Worm (Caenorhabditis elegans) whole organism, early embryonic: ENCODE data around the gene inx-6.

ENCODE experiments used
- ama-1 ChIP-seq: fragments of 150-350 bp; optimal IDR thresholded peaks from 2 replicates; lab custom pipeline; 2014
- ceh-36 ChIP-seq: sonication (generic microtip); optimal IDR thresholded peaks from 2 replicates; lab custom pipeline; 2016; ENCODE audit warnings: missing genetic modification characterization, inconsistent platforms, missing compliant biosample characterization
- flt-1 ChIP-seq: fragments of 200-800 bp; sonication (Bioruptor generic); IDR thresholded peaks from 2 replicates; pipeline ENCODE4 v1.3.6; 2022; ENCODE audit warnings: missing genetic modification characterization, missing compliant biosample characterization
- hmbx-1 ChIP-seq: sonication (generic microtip); optimal IDR thresholded peaks from 2 replicates; lab custom pipeline; 2016; ENCODE audit warnings: mild to moderate bottlenecking, missing genetic modification characterization, missing compliant biosample characterization
- scrt-1 ChIP-seq: fragments of 200-800 bp; sonication (Bioruptor generic); IDR thresholded peaks from 2 replicates; pipeline ENCODE4 v1.3.6; 2022; ENCODE audit warnings: missing genetic modification characterization, missing compliant biosample characterization
- tbx-11 ChIP-seq: fragments of 200-800 bp; sonication (Bioruptor generic); IDR thresholded peaks from 2 replicates; pipeline ENCODE4 v1.3.6; 2022; ENCODE audit warnings: missing genetic modification characterization, missing compliant biosample characterization

Gene inx-6

DNA sequence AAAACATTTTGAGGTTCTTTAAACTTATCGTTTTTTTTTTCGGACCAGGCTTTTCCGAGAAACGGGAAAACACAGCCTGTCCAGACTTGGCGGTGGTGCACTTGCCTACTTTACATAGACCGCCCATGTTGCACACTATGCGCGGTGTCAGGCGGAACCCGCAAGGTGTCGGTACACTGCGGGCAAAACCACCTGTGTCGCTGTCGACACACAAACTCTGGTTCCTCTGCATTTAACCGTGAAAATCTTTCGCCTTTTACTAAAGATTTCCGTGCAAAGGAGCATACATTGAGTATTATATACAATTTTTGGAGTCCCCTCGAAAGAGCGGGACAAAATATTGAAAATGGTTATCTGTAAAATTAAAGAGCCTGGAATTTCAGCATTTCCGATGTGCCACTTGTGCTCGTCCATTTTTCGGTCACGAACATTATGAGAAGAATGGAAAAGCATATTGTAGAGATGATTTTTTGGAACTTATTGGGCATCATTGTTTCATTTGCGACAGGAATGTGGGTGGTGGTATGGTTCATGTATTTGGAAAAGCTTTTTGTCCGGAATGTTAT, 49.1 kb downstream of the inx-6 start:
- peak; percentile 20; the same call in 1 of the 2 replicates for TF ChIP-seq scrt-1 (GFP tag; lab: Robert Waterston, UW)
- no peak for TF ChIP-seq ama-1 (lab: Kevin White, UChicago)

ce11 chrIV:12796811-12797210, 50.4 kb downstream of the inx-6 start:
- TF ChIP-seq tbx-11 (GFP tag; lab: Robert Waterston, UW): no peak
- TF ChIP-seq hmbx-1 (tag; lab: Kevin White, UChicago): no peak
- TF ChIP-seq flt-1: no peak
- no peak for TF ChIP-seq ceh-36 (tag; lab: Kevin White, UChicago)
